Fruit fly (Drosophila melanogaster) whole organism, embryonic: ENCODE data around the gene CG31638.

Experiments used
- ATbp ChIP-seq: fragments of 200-800 bp; sonication (Bioruptor generic); optimal IDR thresholded peaks from 2 replicates; lab custom pipeline; 2017; ENCODE audit warnings: missing biosample characterization, mild to moderate bottlenecking, missing genetic modification characterization, missing genetic modification reagents
- Atf-2 ChIP-seq: fragments of 200-800 bp; sonication (Bioruptor generic); optimal IDR thresholded peaks from 2 replicates; lab custom pipeline; 2016; ENCODE audit warnings: missing biosample characterization, missing genetic modification characterization
- BtbVII ChIP-seq: fragments of 200-800 bp; sonication (Bioruptor generic); optimal IDR thresholded peaks from 3 replicates; lab custom pipeline; 2017; ENCODE audit warnings: missing biosample characterization, mild to moderate bottlenecking, missing genetic modification characterization
- CG10274 ChIP-seq: fragments of 200-800 bp; sonication (Bioruptor generic); optimal IDR thresholded peaks from 3 replicates; lab custom pipeline; 2017; ENCODE audit warnings: missing biosample characterization, mild to moderate bottlenecking, missing genetic modification characterization
- CG10431 ChIP-seq: fragments of 200-800 bp; sonication (Bioruptor generic); optimal IDR thresholded peaks from 3 replicates; lab custom pipeline; 2018; ENCODE audit warnings: missing biosample characterization, mild to moderate bottlenecking, missing genetic modification characterization
- CG10565 ChIP-seq: fragments of 200-800 bp; sonication (Bioruptor generic); optimal IDR thresholded peaks from 3 replicates; lab custom pipeline; 2016; ENCODE audit warnings: missing biosample characterization, mild to moderate bottlenecking, missing genetic modification characterization
- CG11085 ChIP-seq: fragments of 200-800 bp; sonication (Bioruptor generic); IDR thresholded peaks from 2 replicates; pipeline ENCODE4 v1.3.6; 2022; ENCODE audit warnings: missing biosample characterization, missing genetic modification characterization
- CG12391 ChIP-seq: fragments of 200-800 bp; sonication (Bioruptor generic); optimal IDR thresholded peaks from 3 replicates; lab custom pipeline; 2018; ENCODE audit warnings: missing biosample characterization, mild to moderate bottlenecking, missing genetic modification characterization, moderate library complexity
- CG13624 ChIP-seq: fragments of 200-800 bp; sonication (Bioruptor generic); optimal IDR thresholded peaks from 2 replicates; lab custom pipeline; 2016; ENCODE audit warnings: missing biosample characterization, missing genetic modification characterization
- CG15514 ChIP-seq: fragments of 200-800 bp; sonication (Bioruptor generic); optimal IDR thresholded peaks from 3 replicates; lab custom pipeline; 2017; ENCODE audit warnings: missing biosample characterization, missing genetic modification characterization, mild to moderate bottlenecking, moderate library complexity, missing genetic modification reagents
- CG1602 ChIP-seq: fragments of 200-800 bp; sonication (Bioruptor generic); optimal IDR thresholded peaks from 3 replicates; lab custom pipeline; 2016; ENCODE audit warnings: missing biosample characterization, missing genetic modification characterization
- CG1603 ChIP-seq: fragments of 200-800 bp; sonication (Bioruptor generic); optimal IDR thresholded peaks from 2 replicates; lab custom pipeline; 2019; ENCODE audit warnings: missing biosample characterization, mild to moderate bottlenecking, missing genetic modification characterization, moderate library complexity
- CG17568 ChIP-seq: fragments of 200-800 bp; sonication (Bioruptor generic); optimal IDR thresholded peaks from 2 replicates; lab custom pipeline; 2018; ENCODE audit warnings: missing biosample characterization, mild to moderate bottlenecking, missing genetic modification characterization, moderate library complexity
- CG17802 ChIP-seq: fragments of 200-800 bp; sonication (Bioruptor generic); optimal IDR thresholded peaks from 2 replicates; lab custom pipeline; 2018; ENCODE audit warnings: missing biosample characterization, mild to moderate bottlenecking, missing genetic modification characterization, moderate library complexity
- CG18011 ChIP-seq: fragments of 200-800 bp; sonication (Bioruptor generic); optimal IDR thresholded peaks from 2 replicates; lab custom pipeline; 2017; ENCODE audit warnings: missing biosample characterization, missing genetic modification characterization, mild to moderate bottlenecking, moderate library complexity, missing genotype
- CG18476 ChIP-seq: fragments of 200-800 bp; sonication (Bioruptor generic); optimal IDR thresholded peaks from 2 replicates; lab custom pipeline; 2016; ENCODE audit warnings: missing biosample characterization, mild to moderate bottlenecking, missing genetic modification characterization
- CG2202 ChIP-seq: fragments of 200-800 bp; sonication (Bioruptor generic); optimal IDR thresholded peaks from 2 replicates; lab custom pipeline; 2018; ENCODE audit warnings: missing biosample characterization, mild to moderate bottlenecking, missing genetic modification characterization
- CG2889 ChIP-seq: fragments of 200-800 bp; sonication (Bioruptor generic); IDR thresholded peaks from 3 replicates; pipeline ENCODE4 v1.3.6; 2022; ENCODE audit warnings: missing biosample characterization, missing genetic modification characterization
- CG3847 ChIP-seq: fragments of 200-800 bp; sonication (Bioruptor generic); IDR thresholded peaks from 2 replicates; pipeline ENCODE4 v1.3.6; 2022; ENCODE audit warnings: missing biosample characterization, missing genetic modification characterization
- CG4328 ChIP-seq: fragments of 200-800 bp; sonication (Bioruptor generic); optimal IDR thresholded peaks from 3 replicates; lab custom pipeline; 2017; ENCODE audit warnings: missing biosample characterization, missing genetic modification reagents, missing genetic modification characterization
- CG9437 ChIP-seq: fragments of 200-800 bp; sonication (Bioruptor generic); optimal IDR thresholded peaks from 2 replicates; lab custom pipeline; 2018; ENCODE audit warnings: missing biosample characterization, mild to moderate bottlenecking, missing genetic modification characterization
- CG9727 ChIP-seq: fragments of 200-800 bp; sonication (Bioruptor generic); optimal IDR thresholded peaks from 3 replicates; lab custom pipeline; 2017; ENCODE audit warnings: missing biosample characterization, mild to moderate bottlenecking, missing genetic modification characterization
- CG9932 ChIP-seq: fragments of 200-800 bp; sonication (Bioruptor generic); IDR thresholded peaks from 2 replicates; pipeline ENCODE4 v1.3.6; 2022; ENCODE audit warnings: missing biosample characterization, missing genetic modification characterization
- D19A ChIP-seq: fragments of 200-800 bp; optimal IDR thresholded peaks from 3 replicates; lab custom pipeline; 2019; ENCODE audit warnings: missing biosample characterization, mild to moderate bottlenecking, missing genetic modification characterization, moderate library complexity
- E2f1 ChIP-seq: fragments of 200-800 bp; sonication (Bioruptor generic); IDR thresholded peaks from 2 replicates; pipeline ENCODE4 v1.3.6; 2022; ENCODE audit warnings: missing biosample characterization, missing genetic modification characterization
- Fer2 ChIP-seq: fragments of 200-800 bp; sonication (Bioruptor generic); optimal IDR thresholded peaks from 2 replicates; lab custom pipeline; 2018; ENCODE audit warnings: missing biosample characterization, mild to moderate bottlenecking, missing genetic modification characterization, moderate library complexity
- H2.0 ChIP-seq: fragments of 200-800 bp; sonication (Bioruptor generic); IDR thresholded peaks from 2 replicates; pipeline ENCODE4 v1.3.6; 2022; ENCODE audit warnings: missing biosample characterization, missing genetic modification characterization
- HLHmδ ChIP-seq: fragments of 200-800 bp; sonication (Bioruptor generic); optimal IDR thresholded peaks from 2 replicates; lab custom pipeline; 2018; ENCODE audit warnings: missing biosample characterization, mild to moderate bottlenecking, missing genetic modification characterization, moderate library complexity
- Hr78 ChIP-seq, 2 experiments: fragments of 200-800 bp in 1 of 2; fragments of >200 bp in 1 of 2; sonication (Bioruptor generic) in 1 of 2; optimal IDR thresholded peaks; 2 replicates each; lab custom pipeline; 2017 to 2019; ENCODE audit warnings: missing biosample characterization in 2 of 2, missing genetic modification characterization in 2 of 2, mild to moderate bottlenecking in 1 of 2, moderate library complexity in 1 of 2
- Lim3 ChIP-seq: fragments of 200-800 bp; sonication (Bioruptor generic); IDR thresholded peaks from 2 replicates; pipeline ENCODE4 v1.3.6; 2022; ENCODE audit warnings: missing biosample characterization, missing genetic modification characterization
- Mrtf ChIP-seq: fragments of 200-800 bp; sonication (Bioruptor generic); IDR thresholded peaks from 3 replicates; pipeline ENCODE4 v1.3.6; 2022; ENCODE audit warnings: missing biosample characterization, missing genetic modification characterization
- Nf-YA ChIP-seq: fragments of 200-800 bp; sonication (Bioruptor generic); IDR thresholded peaks from 2 replicates; pipeline ENCODE4 v1.3.6; 2022; ENCODE audit warnings: missing biosample characterization, missing genetic modification characterization
- Optix ChIP-seq: fragments of 200-800 bp; sonication (Bioruptor generic); IDR thresholded peaks from 3 replicates; pipeline ENCODE4 v1.3.6; 2022; ENCODE audit warnings: missing biosample characterization, missing genetic modification characterization
- Taf1 ChIP-seq: fragments of 200-800 bp; sonication (Bioruptor generic); IDR thresholded peaks from 2 replicates; pipeline ENCODE4 v1.3.6; 2022; ENCODE audit warnings: missing biosample characterization, missing genetic modification characterization
- abd-A ChIP-seq: fragments of 200-800 bp; sonication (Bioruptor generic); optimal IDR thresholded peaks from 3 replicates; lab custom pipeline; 2019; ENCODE audit warnings: missing biosample characterization, mild to moderate bottlenecking, missing genetic modification characterization, moderate library complexity
- cad ChIP-seq: fragments of >200 bp; optimal IDR thresholded peaks from 2 replicates; lab custom pipeline; 2017; ENCODE audit warnings: missing biosample characterization, missing genetic modification characterization
- chm ChIP-seq: fragments of 200-800 bp; sonication (Bioruptor generic); IDR thresholded peaks from 2 replicates; pipeline ENCODE4 v1.3.6; 2022; ENCODE audit warnings: missing biosample characterization, missing genetic modification characterization
- dmrt99B ChIP-seq: fragments of 200-800 bp; sonication (Bioruptor generic); optimal IDR thresholded peaks from 2 replicates; lab custom pipeline; 2018; ENCODE audit warnings: missing biosample characterization, mild to moderate bottlenecking, missing genetic modification characterization, moderate library complexity
- dysf ChIP-seq: fragments of 200-800 bp; sonication (Bioruptor generic); IDR thresholded peaks from 3 replicates; pipeline ENCODE4 v1.3.6; 2022; ENCODE audit warnings: missing biosample characterization, missing genetic modification characterization
- fd3F ChIP-seq: fragments of 200-800 bp; sonication (Bioruptor generic); optimal IDR thresholded peaks from 2 replicates; lab custom pipeline; 2018; ENCODE audit warnings: missing biosample characterization, mild to moderate bottlenecking, missing genetic modification characterization, moderate library complexity
- gcm ChIP-seq: fragments of 200-800 bp; sonication (Bioruptor generic); optimal IDR thresholded peaks from 2 replicates; lab custom pipeline; 2019; ENCODE audit warnings: missing biosample characterization, mild to moderate bottlenecking, missing genetic modification characterization, moderate library complexity
- lov ChIP-seq, 2 experiments: fragments of 200-800 bp in 1 of 2; fragments of >200 bp in 1 of 2; sonication (Bioruptor generic) in 1 of 2; IDR thresholded peaks in 1 of 2; optimal IDR thresholded peaks in 1 of 2; 2 replicates in 1 of 2; 3 replicates in 1 of 2; pipeline versions ENCODE4 v1.3.6 to Lab custom; 2017 to 2022; ENCODE audit warnings: missing biosample characterization in 1 of 2, missing genetic modification characterization in 1 of 2
- otp ChIP-seq: fragments of 200-800 bp; sonication (Bioruptor generic); IDR thresholded peaks from 3 replicates; pipeline ENCODE4, ENCODE4 v1.3.6; 2022; ENCODE audit warnings: missing biosample characterization, missing genetic modification characterization
- prd ChIP-seq, 3 experiments: fragments of >200 bp in 2 of 3; fragments of 200-800 bp in 1 of 3; sonication (Bioruptor generic) in 1 of 3; optimal IDR thresholded peaks in 2 of 3; IDR thresholded peaks in 1 of 3; 2 replicates in 2 of 3; 3 replicates in 1 of 3; pipeline versions ENCODE4 v1.3.6 to Lab custom; 2017 to 2022; ENCODE audit warnings: missing biosample characterization in 1 of 3, missing genetic modification characterization in 1 of 3
- ro ChIP-seq: fragments of 200-800 bp; sonication (Bioruptor generic); IDR thresholded peaks from 2 replicates; pipeline ENCODE4 v1.3.6; 2022; ENCODE audit warnings: missing biosample characterization, missing genetic modification characterization
- salm ChIP-seq: fragments of 200-800 bp; sonication (Bioruptor generic); optimal IDR thresholded peaks from 2 replicates; lab custom pipeline; 2018; ENCODE audit warnings: missing biosample characterization, mild to moderate bottlenecking, missing genetic modification characterization
- sc ChIP-seq, 3 experiments: fragments of >200 bp in 2 of 3; fragments of 200-800 bp in 1 of 3; sonication (Bioruptor generic) in 1 of 3; optimal IDR thresholded peaks; 2 replicates in 2 of 3; 3 replicates in 1 of 3; lab custom pipeline; 2017; ENCODE audit warnings: mild to moderate bottlenecking in 1 of 3, missing biosample characterization in 1 of 3, missing genetic modification characterization in 1 of 3, missing genetic modification reagents in 1 of 3
- sd ChIP-seq: fragments of 200-800 bp; sonication (Bioruptor generic); optimal IDR thresholded peaks from 3 replicates; lab custom pipeline; 2018; ENCODE audit warnings: missing biosample characterization, mild to moderate bottlenecking, missing genetic modification characterization, moderate library complexity
- toy ChIP-seq: fragments of 200-800 bp; sonication (Bioruptor generic); IDR thresholded peaks from 2 replicates; pipeline ENCODE4 v1.3.6; 2022; ENCODE audit warnings: missing biosample characterization, missing genetic modification characterization

The CG31638 gene

DNA sequence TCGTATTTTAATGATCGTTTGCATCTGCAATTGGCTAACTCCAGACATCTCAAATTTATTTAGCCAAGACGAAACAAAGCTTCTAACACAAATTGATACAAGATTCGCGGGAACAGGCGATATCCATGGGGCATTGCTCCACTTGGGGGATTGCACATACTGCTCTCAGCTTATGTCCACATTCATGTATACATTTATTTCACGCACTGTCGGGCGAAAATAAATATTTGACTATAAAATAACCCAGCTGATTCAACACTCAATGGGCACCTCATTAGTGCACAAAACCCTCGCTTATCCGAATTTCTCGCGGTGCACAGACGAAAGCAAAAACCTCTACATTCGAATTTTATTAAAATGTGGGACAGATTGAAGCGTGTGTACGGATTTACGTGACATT lies 29.4 kb upstream of the CG31638 start (continued):
- TF ChIP-seq Hr78 (GFP tag; optimal IDR thresholded peaks at IDR 0.05; lab: Kevin White, UChicago) (no peak), CG2202 (tag; lab: Kevin White, UChicago) (peak; percentile 1), E2f1 (GFP tag; lab: Robert Waterston, UW) (no peak), CG2889 (GFP tag; lab: Robert Waterston, UW) (no peak), toy (no peak), CG1603 (peak; percentile 57), dmrt99B (peak; percentile 32), HLHmδ (GFP tag; lab: Kevin White, UChicago) (peak; percentile 32), gcm (GFP tag; lab: Kevin White, UChicago) (peak; percentile 37), CG4328 (peak; percentile 25), ATbp (peak; percentile 77), D19A (tag; lab: Kevin White, UChicago) (peak; percentile 4)

DNA sequence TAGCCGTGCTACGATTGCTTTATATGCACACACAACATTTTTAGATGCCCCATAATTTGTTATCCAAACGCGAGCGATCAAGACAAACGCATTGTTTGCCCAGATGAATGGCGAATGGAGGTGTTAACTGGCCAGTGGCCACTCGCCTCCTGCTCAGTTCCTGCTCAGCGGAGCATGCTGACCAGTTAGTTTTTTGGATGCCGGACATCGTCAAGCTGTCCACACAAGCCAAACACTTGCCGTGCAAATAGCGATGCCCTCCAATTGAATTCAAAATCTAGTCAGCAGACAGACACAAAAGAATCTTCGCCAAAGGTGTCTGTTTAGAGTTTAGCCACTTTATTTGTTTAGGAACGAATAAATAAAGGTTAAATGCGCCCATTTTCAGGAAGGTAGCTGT lies 28.6 kb upstream of the CG31638 start:
- TF ChIP-seq CG18476 (GFP tag; lab: Kevin White, UChicago) (no peak), CG13624 (GFP tag; lab: Kevin White, UChicago) (no peak), CG9932 (GFP tag; lab: Robert Waterston, UW) (no peak), Fer2 (no peak), prd (optimal IDR thresholded peaks at IDR 0.05; lab: Kevin White, UChicago) (no peak), prd (GFP tag; IDR thresholded peaks at IDR 0.05; lab: Robert Waterston, UW) (no peak), sd (tag; lab: Kevin White, UChicago) (no peak), fd3F (GFP tag; lab: Kevin White, UChicago) (no peak), CG17802 (tag; lab: Kevin White, UChicago) (no peak), CG18011 (GFP tag; lab: Kevin White, UChicago) (no peak), CG10274 (GFP tag; lab: Kevin White, UChicago) (no peak), salm (tag; lab: Kevin White, UChicago) (no peak), lov (optimal IDR thresholded peaks at IDR 0.05; lab: Kevin White, UChicago) (no peak), lov (GFP tag; IDR thresholded peaks at IDR 0.05; lab: Robert Waterston, UW) (no peak), dysf (GFP tag; lab: Robert Waterston, UW) (no peak), Nf-YA (no peak; the same call in 1 of the 2 replicates), CG11085 (GFP tag; lab: Robert Waterston, UW) (no peak), CG9437 (GFP tag; lab: Kevin White, UChicago) (no peak), Taf1 (no peak), BtbVII (GFP tag; lab: Kevin White, UChicago) (no peak), CG15514 (GFP tag; lab: Kevin White, UChicago) (no peak), Mrtf (GFP tag; lab: Robert Waterston, UW) (no peak), H2.0 (GFP tag; lab: Robert Waterston, UW) (no peak), chm (GFP tag; lab: Robert Waterston, UW) (no peak), ro (no peak), Optix (GFP tag; lab: Robert Waterston, UW) (0 out of 3 replicates have a peak, but pooled peaks have one; percentile 29), otp (peak; percentile 76), abd-A (tag; lab: Kevin White, UChicago) (no peak), cad (GFP tag; lab: Kevin White, UChicago) (no peak), CG1602 (GFP tag; lab: Kevin White, UChicago) (no peak), Lim3 (GFP tag; lab: Robert Waterston, UW) (no peak), sc (optimal IDR thresholded peaks at IDR 0.05; lab: Kevin White, UChicago) (no peak), sc (GFP tag; optimal IDR thresholded peaks at IDR 0.05; lab: Kevin White, UChicago) (no peak), Atf-2 (GFP tag; lab: Kevin White, UChicago) (no peak), CG12391 (tag; lab: Kevin White, UChicago) (no peak), CG10565 (GFP tag; lab: Kevin White, UChicago) (no peak), CG9727 (GFP tag; lab: Kevin White, UChicago) (peak; percentile 59), CG10431 (GFP tag; lab: Kevin White, UChicago) (no peak), CG3847 (GFP tag; lab: Robert Waterston, UW) (no peak), CG17568 (GFP tag; lab: Kevin White, UChicago) (no peak)
